Fruit fly (Drosophila melanogaster) whole organism, embryonic: ENCODE results near the gene shv.

Experiments used
- Aef1 ChIP-seq: fragments of 200-800 bp; sonication (Bioruptor generic); IDR thresholded peaks from 3 replicates; pipeline ENCODE4 v1.3.6; 2022; ENCODE audit warnings: missing biosample characterization, missing genetic modification characterization
- Bgb ChIP-seq: fragments of 200-800 bp; sonication (Bioruptor generic); IDR thresholded peaks from 2 replicates; pipeline ENCODE4 v1.3.6; 2022; ENCODE audit warnings: missing biosample characterization, missing genetic modification characterization; ENCODE audit not compliant: partially characterized antibody
- CG10147 ChIP-seq: fragments of 200-800 bp; sonication (Bioruptor generic); optimal IDR thresholded peaks from 2 replicates; lab custom pipeline; 2019; ENCODE audit warnings: missing biosample characterization, mild to moderate bottlenecking, missing genetic modification characterization, moderate library complexity
- CG11247 ChIP-seq: fragments of 200-800 bp; sonication (Bioruptor generic); IDR thresholded peaks from 2 replicates; pipeline ENCODE4 v1.3.6; 2022; ENCODE audit warnings: missing biosample characterization, missing genetic modification characterization
- CG11504 ChIP-seq: fragments of 200-800 bp; sonication (Bioruptor generic); optimal IDR thresholded peaks from 3 replicates; lab custom pipeline; 2019; ENCODE audit warnings: missing biosample characterization, mild to moderate bottlenecking, missing genetic modification characterization, moderate library complexity
- CG11695 ChIP-seq: fragments of 200-800 bp; sonication (Bioruptor generic); IDR thresholded peaks from 3 replicates; pipeline ENCODE4 v1.3.6; 2022; ENCODE audit warnings: missing biosample characterization, missing genetic modification characterization
- CG12155 ChIP-seq: fragments of 200-800 bp; sonication (Bioruptor generic); optimal IDR thresholded peaks from 3 replicates; lab custom pipeline; 2016; ENCODE audit warnings: missing biosample characterization, missing genetic modification characterization
- CG12236 ChIP-seq: fragments of 200-800 bp; sonication (Bioruptor generic); optimal IDR thresholded peaks from 2 replicates; lab custom pipeline; 2016; ENCODE audit warnings: missing biosample characterization, missing genetic modification characterization
- CG13287 ChIP-seq: fragments of 200-800 bp; sonication (Bioruptor generic); IDR thresholded peaks from 2 replicates; pipeline ENCODE4 v1.3.6; 2022; ENCODE audit warnings: missing biosample characterization, missing genetic modification characterization; ENCODE audit not compliant: partially characterized antibody
- CG13424 ChIP-seq: fragments of 200-800 bp; sonication (Bioruptor generic); optimal IDR thresholded peaks from 2 replicates; lab custom pipeline; 2019; ENCODE audit warnings: missing biosample characterization, mild to moderate bottlenecking, missing genetic modification characterization, moderate library complexity
- CG1602 ChIP-seq: fragments of 200-800 bp; sonication (Bioruptor generic); optimal IDR thresholded peaks from 3 replicates; lab custom pipeline; 2016; ENCODE audit warnings: missing biosample characterization, missing genetic modification characterization
- CG1603 ChIP-seq: fragments of 200-800 bp; sonication (Bioruptor generic); optimal IDR thresholded peaks from 2 replicates; lab custom pipeline; 2019; ENCODE audit warnings: missing biosample characterization, mild to moderate bottlenecking, missing genetic modification characterization, moderate library complexity
- CG18262 ChIP-seq: fragments of 200-800 bp; optimal IDR thresholded peaks from 3 replicates; lab custom pipeline; 2019; ENCODE audit warnings: missing biosample characterization, mild to moderate bottlenecking, missing genetic modification characterization, moderate library complexity
- CG2199 ChIP-seq: fragments of 200-800 bp; sonication (Bioruptor generic); IDR thresholded peaks from 3 replicates; pipeline ENCODE4 v1.3.6; 2022; ENCODE audit warnings: missing biosample characterization, missing genetic modification characterization
- CG2889 ChIP-seq: fragments of 200-800 bp; sonication (Bioruptor generic); IDR thresholded peaks from 3 replicates; pipeline ENCODE4 v1.3.6; 2022; ENCODE audit warnings: missing biosample characterization, missing genetic modification characterization
- CG31441 ChIP-seq: fragments of 200-800 bp; sonication (Bioruptor generic); IDR thresholded peaks from 2 replicates; pipeline ENCODE4 v1.3.6; 2022; ENCODE audit warnings: missing biosample characterization, missing genetic modification characterization
- CG32767 ChIP-seq: fragments of 200-800 bp; sonication (Bioruptor generic); IDR thresholded peaks from 2 replicates; pipeline ENCODE4 v1.3.6; 2022; ENCODE audit warnings: missing biosample characterization, missing genetic modification characterization
- CG4707 ChIP-seq: fragments of 200-800 bp; sonication (Bioruptor generic); optimal IDR thresholded peaks from 2 replicates; lab custom pipeline; 2018; ENCODE audit warnings: missing biosample characterization, mild to moderate bottlenecking, missing genetic modification characterization, moderate library complexity
- CG5180 ChIP-seq: fragments of 200-800 bp; sonication (Bioruptor generic); optimal IDR thresholded peaks from 3 replicates; lab custom pipeline; 2017; ENCODE audit warnings: missing biosample characterization, missing genetic modification characterization, mild to moderate bottlenecking, moderate library complexity, missing genetic modification reagents
- CG7928 ChIP-seq: fragments of 200-800 bp; sonication (Bioruptor generic); optimal IDR thresholded peaks from 2 replicates; lab custom pipeline; 2017; ENCODE audit warnings: missing biosample characterization, mild to moderate bottlenecking, missing genetic modification characterization
- CG8765 ChIP-seq: fragments of 200-800 bp; sonication (Bioruptor generic); IDR thresholded peaks from 2 replicates; pipeline ENCODE4 v1.3.6; 2022; ENCODE audit warnings: missing biosample characterization, missing genetic modification characterization
- CG8924 ChIP-seq: fragments of 200-800 bp; optimal IDR thresholded peaks from 3 replicates; lab custom pipeline; 2019; ENCODE audit warnings: missing biosample characterization, mild to moderate bottlenecking, missing genetic modification characterization, moderate library complexity
- CG9727 ChIP-seq: fragments of 200-800 bp; sonication (Bioruptor generic); optimal IDR thresholded peaks from 3 replicates; lab custom pipeline; 2017; ENCODE audit warnings: missing biosample characterization, mild to moderate bottlenecking, missing genetic modification characterization
- CrebB ChIP-seq: fragments of 200-800 bp; sonication (Bioruptor generic); optimal IDR thresholded peaks from 3 replicates; lab custom pipeline; 2018; ENCODE audit warnings: missing biosample characterization, mild to moderate bottlenecking, missing genetic modification characterization
- E2f2 ChIP-seq: fragments of 200-800 bp; sonication (Bioruptor generic); IDR thresholded peaks from 2 replicates; pipeline ENCODE4 v1.3.6; 2022; ENCODE audit warnings: missing biosample characterization, missing genetic modification characterization
- Lim3 ChIP-seq: fragments of 200-800 bp; sonication (Bioruptor generic); IDR thresholded peaks from 2 replicates; pipeline ENCODE4 v1.3.6; 2022; ENCODE audit warnings: missing biosample characterization, missing genetic modification characterization
- Meics ChIP-seq: fragments of 200-800 bp; sonication (Bioruptor generic); optimal IDR thresholded peaks from 2 replicates; lab custom pipeline; 2017; ENCODE audit warnings: missing biosample characterization, mild to moderate bottlenecking, missing genetic modification characterization
- Nf-YC ChIP-seq: fragments of 200-800 bp; optimal IDR thresholded peaks from 3 replicates; lab custom pipeline; 2019; ENCODE audit warnings: missing biosample characterization, mild to moderate bottlenecking, missing genetic modification characterization, moderate library complexity
- Pdp1 ChIP-seq, 2 experiments: fragments of 200-800 bp; sonication (Bioruptor generic); optimal IDR thresholded peaks; 3 replicates each; lab custom pipeline; 2016; ENCODE audit warnings: missing biosample characterization in 2 of 2, missing genetic modification characterization in 2 of 2, mild to moderate bottlenecking in 1 of 2, moderate library complexity in 1 of 2
- Side ChIP-seq: fragments of 200-800 bp; sonication (Bioruptor generic); optimal IDR thresholded peaks from 2 replicates; lab custom pipeline; 2016; ENCODE audit warnings: missing biosample characterization, missing genetic modification characterization
- amos ChIP-seq: fragments of 200-800 bp; sonication (Bioruptor generic); IDR thresholded peaks from 2 replicates; pipeline ENCODE4 v1.3.6; 2022; ENCODE audit warnings: missing biosample characterization, missing genetic modification characterization; ENCODE audit not compliant: partially characterized antibody
- ara ChIP-seq: fragments of 200-800 bp; sonication (Bioruptor generic); IDR thresholded peaks from 2 replicates; pipeline ENCODE4 v1.3.6; 2022; ENCODE audit warnings: missing biosample characterization, missing genetic modification characterization
- bbx ChIP-seq: fragments of 200-800 bp; sonication (Bioruptor generic); IDR thresholded peaks from 2 replicates; pipeline ENCODE4 v1.3.6; 2022; ENCODE audit warnings: missing biosample characterization, missing genetic modification characterization; ENCODE audit not compliant: partially characterized antibody
- dmrt11E ChIP-seq: fragments of 200-800 bp; sonication (Bioruptor generic); optimal IDR thresholded peaks from 3 replicates; lab custom pipeline; 2018; ENCODE audit warnings: missing biosample characterization, mild to moderate bottlenecking, missing genetic modification characterization, moderate library complexity
- eyg ChIP-seq: fragments of 200-800 bp; sonication (Bioruptor generic); optimal IDR thresholded peaks from 3 replicates; lab custom pipeline; 2016; ENCODE audit warnings: missing biosample characterization, missing genetic modification characterization
- fd3F ChIP-seq: fragments of 200-800 bp; sonication (Bioruptor generic); optimal IDR thresholded peaks from 2 replicates; lab custom pipeline; 2018; ENCODE audit warnings: missing biosample characterization, mild to moderate bottlenecking, missing genetic modification characterization, moderate library complexity
- grau ChIP-seq: fragments of 200-800 bp; optimal IDR thresholded peaks from 3 replicates; lab custom pipeline; 2019; ENCODE audit warnings: missing biosample characterization, mild to moderate bottlenecking, missing genetic modification characterization, moderate library complexity
- gro ChIP-seq: fragments of 200-800 bp; sonication (Bioruptor generic); optimal IDR thresholded peaks from 2 replicates; lab custom pipeline; 2016; ENCODE audit warnings: missing biosample characterization, missing genetic modification characterization
- her ChIP-seq: fragments of 200-800 bp; sonication (Bioruptor generic); optimal IDR thresholded peaks from 2 replicates; lab custom pipeline; 2016; ENCODE audit warnings: missing biosample characterization, missing genetic modification characterization
- jigr1 ChIP-seq: fragments of 200-800 bp; sonication (Bioruptor generic); IDR thresholded peaks from 3 replicates; pipeline ENCODE4 v1.3.6; 2022; ENCODE audit warnings: missing biosample characterization, missing genetic modification characterization
- kni ChIP-seq: fragments of 200-800 bp; sonication (Bioruptor generic); optimal IDR thresholded peaks from 3 replicates; lab custom pipeline; 2017; ENCODE audit warnings: mild to moderate bottlenecking, missing biosample characterization, missing genetic modification reagents, missing genetic modification characterization
- lab ChIP-seq: fragments of 200-800 bp; sonication (Bioruptor generic); optimal IDR thresholded peaks from 3 replicates; lab custom pipeline; 2017; ENCODE audit warnings: missing biosample characterization, missing genetic modification characterization, mild to moderate bottlenecking, moderate library complexity, missing genetic modification reagents
- maf-S ChIP-seq: fragments of 200-800 bp; sonication (Bioruptor generic); optimal IDR thresholded peaks from 2 replicates; lab custom pipeline; 2016; ENCODE audit warnings: missing biosample characterization, missing genetic modification characterization
- odd ChIP-seq: fragments of 200-800 bp; sonication (Bioruptor generic); optimal IDR thresholded peaks from 2 replicates; lab custom pipeline; 2017; ENCODE audit warnings: missing biosample characterization, mild to moderate bottlenecking, missing genetic modification characterization
- onecut ChIP-seq: fragments of 200-800 bp; sonication (Bioruptor generic); IDR thresholded peaks from 2 replicates; pipeline ENCODE4 v1.3.6; 2022; ENCODE audit warnings: missing biosample characterization, missing genetic modification characterization
- sima ChIP-seq: fragments of 200-800 bp; sonication (Bioruptor generic); optimal IDR thresholded peaks from 2 replicates; lab custom pipeline; 2016; ENCODE audit warnings: missing biosample characterization, missing genetic modification characterization
- tgo ChIP-seq: fragments of 200-800 bp; sonication (Bioruptor generic); IDR thresholded peaks from 3 replicates; pipeline ENCODE4 v1.3.6; 2022; ENCODE audit warnings: missing biosample characterization, missing genetic modification characterization
- trem ChIP-seq: fragments of 200-800 bp; optimal IDR thresholded peaks from 3 replicates; lab custom pipeline; 2019; ENCODE audit warnings: missing biosample characterization, mild to moderate bottlenecking, missing genetic modification characterization, moderate library complexity
- twi ChIP-seq: fragments of 200-800 bp; optimal IDR thresholded peaks from 2 replicates; lab custom pipeline; 2019; ENCODE audit warnings: missing biosample characterization, mild to moderate bottlenecking, missing genetic modification characterization, moderate library complexity

shv gene

dm6 chr2L:487719-488547 lies 35.0 kb downstream of the shv start (continued):
- TF ChIP-seq E2f2 (GFP tag; lab: Robert Waterston, UW) (peak; percentile 16; the same call in 1 of the 2 replicates), gro (GFP tag; lab: Kevin White, UChicago) (peak; percentile 20), CG13287 (GFP tag; lab: Robert Waterston, UW) (no peak), fd3F (GFP tag; lab: Kevin White, UChicago) (peak; percentile 21), CG18262 (tag; lab: Kevin White, UChicago) (peak; percentile 47), onecut (GFP tag; lab: Robert Waterston, UW) (0 out of 2 replicates have a peak, but pooled peaks have one; percentile 3), amos (GFP tag; lab: Robert Waterston, UW) (no peak), CG11695 (peak; percentile 32; the same call in 1 of the 3 replicates), jigr1 (GFP tag; lab: Robert Waterston, UW) (no peak), bbx (GFP tag; lab: Robert Waterston, UW) (no peak), trem (tag; lab: Kevin White, UChicago) (no peak), CG1602 (peak; percentile 1), maf-S (GFP tag; lab: Kevin White, UChicago) (no peak), CG12236 (GFP tag; lab: Kevin White, UChicago) (no peak), her (GFP tag; lab: Kevin White, UChicago) (peak; percentile 12), CG2199 (no peak), CG32767 (GFP tag; lab: Robert Waterston, UW) (no peak), odd (peak; percentile 54), Pdp1 (GFP tag; optimal IDR thresholded peaks at IDR 0.05; lab: Kevin White, UChicago) (peak; percentile 25 to 28), Side (GFP tag; lab: Kevin White, UChicago) (no peak), sima (GFP tag; lab: Kevin White, UChicago) (no peak), Lim3 (GFP tag; lab: Robert Waterston, UW) (no peak), CG31441 (peak; percentile 35), tgo (GFP tag; lab: Robert Waterston, UW) (0 out of 3 replicates have a peak, but pooled peaks have one; percentile 20), eyg (GFP tag; lab: Kevin White, UChicago) (no peak), CG11247 (GFP tag; lab: Robert Waterston, UW) (no peak), twi (tag; lab: Kevin White, UChicago) (peak; percentile 0), ara (GFP tag; lab: Robert Waterston, UW) (no peak; the same call in 1 of the 2 replicates), Bgb (GFP tag; lab: Robert Waterston, UW) (no peak), CG11504 (tag; lab: Kevin White, UChicago) (peak; percentile 60), CG8924 (peak; percentile 38), Meics (peak; percentile 22), CG2889 (no peak), Aef1 (GFP tag; lab: Robert Waterston, UW) (peak; percentile 34; the same call in 1 of the 3 replicates), CG8765 (GFP tag; lab: Robert Waterston, UW) (no peak), kni (GFP tag; lab: Kevin White, UChicago) (no peak), CrebB (tag; lab: Kevin White, UChicago) (no peak), CG12155 (peak; percentile 35), Nf-YC (tag; lab: Kevin White, UChicago) (peak; percentile 1), CG4707 (GFP tag; lab: Kevin White, UChicago) (no peak), CG7928 (no peak), CG13424 (tag; lab: Kevin White, UChicago) (peak; percentile 50), CG9727 (GFP tag; lab: Kevin White, UChicago) (peak; percentile 11), dmrt11E (tag; lab: Kevin White, UChicago) (no peak), CG5180 (no peak), CG10147 (GFP tag; lab: Kevin White, UChicago) (peak; percentile 27), CG1603 (tag; lab: Kevin White, UChicago) (no peak), lab (GFP tag; lab: Kevin White, UChicago) (peak; percentile 48), grau (peak; percentile 54)
